Fruit fly (Drosophila melanogaster) whole organism, prepupa: ENCODE measurements around the gene drn.

Experiments used
- Blimp-1 ChIP-seq: fragments of 200-800 bp; sonication (Bioruptor generic); optimal IDR thresholded peaks from 3 replicates; lab custom pipeline; 2017; ENCODE audit warnings: missing biosample characterization, missing genetic modification characterization, mild to moderate bottlenecking, moderate library complexity, missing genetic modification reagents
- CG10631 ChIP-seq: fragments of 200-800 bp; sonication (Bioruptor generic); optimal IDR thresholded peaks from 2 replicates; lab custom pipeline; 2016; ENCODE audit warnings: missing biosample characterization, missing genetic modification characterization
- CG10669 ChIP-seq: fragments of 200-800 bp; sonication (Bioruptor generic); optimal IDR thresholded peaks from 3 replicates; lab custom pipeline; 2018; ENCODE audit warnings: missing biosample characterization, mild to moderate bottlenecking, missing genetic modification characterization, moderate library complexity
- CG11294 ChIP-seq: fragments of 200-800 bp; sonication (Bioruptor generic); IDR thresholded peaks from 2 replicates; pipeline ENCODE4 v1.3.6; 2022; ENCODE audit warnings: missing biosample characterization, missing genetic modification characterization
- CG11762 ChIP-seq: fragments of 200-800 bp; sonication (Bioruptor generic); optimal IDR thresholded peaks from 3 replicates; lab custom pipeline; 2016; ENCODE audit warnings: missing biosample characterization, missing genetic modification characterization; ENCODE audit not compliant: insufficient read depth
- CG15336 ChIP-seq: fragments of 200-800 bp; sonication (Bioruptor generic); IDR thresholded peaks from 2 replicates; pipeline ENCODE4 v1.3.6; 2022; ENCODE audit warnings: missing biosample characterization, missing genetic modification characterization
- CG3032 ChIP-seq: fragments of 200-800 bp; optimal IDR thresholded peaks from 2 replicates; lab custom pipeline; 2019; ENCODE audit warnings: missing biosample characterization, mild to moderate bottlenecking, missing genetic modification characterization, moderate library complexity
- CG31627 ChIP-seq: fragments of 200-800 bp; sonication (Bioruptor generic); optimal IDR thresholded peaks from 3 replicates; lab custom pipeline; 2016; ENCODE audit warnings: missing biosample characterization, missing genetic modification characterization
- CG32006 ChIP-seq: fragments of 200-800 bp; sonication (Bioruptor generic); optimal IDR thresholded peaks from 3 replicates; lab custom pipeline; 2017; ENCODE audit warnings: missing biosample characterization, mild to moderate bottlenecking, missing genetic modification characterization
- CG34406 ChIP-seq: fragments of 200-800 bp; sonication (Bioruptor generic); optimal IDR thresholded peaks from 3 replicates; lab custom pipeline; 2016; ENCODE audit warnings: missing biosample characterization, missing genetic modification characterization
- CG6792 ChIP-seq: fragments of 200-800 bp; sonication (Bioruptor generic); optimal IDR thresholded peaks from 3 replicates; lab custom pipeline; 2016; ENCODE audit warnings: missing biosample characterization, missing genetic modification characterization
- CG6808 ChIP-seq: fragments of 200-800 bp; sonication (Bioruptor generic); optimal IDR thresholded peaks from 3 replicates; lab custom pipeline; 2017; ENCODE audit warnings: missing biosample characterization, missing genetic modification characterization, mild to moderate bottlenecking, moderate library complexity, missing genetic modification reagents
- CG8119 ChIP-seq: fragments of 200-800 bp; sonication (Bioruptor generic); IDR thresholded peaks from 3 replicates; pipeline ENCODE4 v1.3.6; 2022; ENCODE audit warnings: missing biosample characterization, missing genetic modification characterization
- CG8632 ChIP-seq: fragments of 200-800 bp; sonication (Bioruptor generic); optimal IDR thresholded peaks from 3 replicates; lab custom pipeline; 2016; ENCODE audit warnings: missing biosample characterization, missing genetic modification characterization
- CG9139 ChIP-seq: fragments of 200-800 bp; sonication (Bioruptor generic); optimal IDR thresholded peaks from 3 replicates; lab custom pipeline; 2017; ENCODE audit warnings: missing biosample characterization, mild to moderate bottlenecking, missing genetic modification characterization
- Eip75B ChIP-seq: fragments of 200-800 bp; sonication (Bioruptor generic); optimal IDR thresholded peaks from 3 replicates; lab custom pipeline; 2016; ENCODE audit warnings: missing biosample characterization, missing genetic modification characterization
- Eip78C ChIP-seq: fragments of 200-800 bp; sonication (Bioruptor generic); peaks from one replicate; lab custom pipeline; 2016; ENCODE audit warnings: missing biosample characterization, missing genetic modification characterization
- Eip93F ChIP-seq: fragments of 200-800 bp; sonication (Bioruptor generic); optimal IDR thresholded peaks from 2 replicates; lab custom pipeline; 2016; ENCODE audit warnings: missing biosample characterization, mild to moderate bottlenecking, missing genetic modification characterization
- Ets21C ChIP-seq: fragments of 200-800 bp; sonication (Bioruptor generic); optimal IDR thresholded peaks from 3 replicates; lab custom pipeline; 2016; ENCODE audit warnings: missing biosample characterization, missing genetic modification characterization
- Ets96B ChIP-seq: fragments of 200-800 bp; optimal IDR thresholded peaks from 2 replicates; lab custom pipeline; 2019; ENCODE audit warnings: missing biosample characterization, mild to moderate bottlenecking, missing genetic modification characterization, moderate library complexity
- Gug ChIP-seq: fragments of 200-800 bp; sonication (Bioruptor generic); IDR thresholded peaks from 2 replicates; pipeline ENCODE4 v1.3.6; 2022; ENCODE audit warnings: missing biosample characterization, missing genetic modification characterization
- Hr38 ChIP-seq: sonication (Bioruptor generic); optimal IDR thresholded peaks from 2 replicates; lab custom pipeline; 2016; ENCODE audit warnings: missing biosample characterization, missing genetic modification characterization
- Hr4 ChIP-seq: fragments of 200-800 bp; sonication (Bioruptor generic); optimal IDR thresholded peaks from 3 replicates; lab custom pipeline; 2016; ENCODE audit warnings: missing biosample characterization, missing genetic modification characterization
- Lpt ChIP-seq: fragments of 200-800 bp; sonication (Bioruptor generic); optimal IDR thresholded peaks from 3 replicates; lab custom pipeline; 2016; ENCODE audit warnings: missing biosample characterization, missing genetic modification characterization
- Met ChIP-seq: fragments of 200-800 bp; sonication (Bioruptor generic); optimal IDR thresholded peaks from 3 replicates; lab custom pipeline; 2016; ENCODE audit warnings: missing biosample characterization, missing genetic modification characterization
- OdsH ChIP-seq: fragments of 200-800 bp; sonication (Bioruptor generic); optimal IDR thresholded peaks from 3 replicates; lab custom pipeline; 2016; ENCODE audit warnings: missing biosample characterization, missing genetic modification characterization
- Sox102F ChIP-seq: fragments of 200-800 bp; sonication (Bioruptor generic); optimal IDR thresholded peaks from 2 replicates; lab custom pipeline; 2016; ENCODE audit warnings: missing biosample characterization, mild to moderate bottlenecking, missing genetic modification characterization
- Sox15 ChIP-seq: fragments of 200-800 bp; sonication (Bioruptor generic); optimal IDR thresholded peaks from 3 replicates; lab custom pipeline; 2016; ENCODE audit warnings: missing biosample characterization, missing genetic modification characterization
- achi ChIP-seq: fragments of 200-800 bp; sonication (Bioruptor generic); optimal IDR thresholded peaks from 3 replicates; lab custom pipeline; 2016; ENCODE audit warnings: missing biosample characterization, missing genetic modification characterization
- acj6 ChIP-seq: fragments of 200-800 bp; sonication (Bioruptor generic); optimal IDR thresholded peaks from 3 replicates; lab custom pipeline; 2016; ENCODE audit warnings: missing biosample characterization, missing genetic modification characterization
- cyc ChIP-seq: fragments of 200-800 bp; sonication (Bioruptor generic); optimal IDR thresholded peaks from 3 replicates; lab custom pipeline; 2016; ENCODE audit warnings: missing biosample characterization, missing genetic modification characterization
- dac ChIP-seq: fragments of 200-800 bp; sonication (Bioruptor generic); optimal IDR thresholded peaks from 2 replicates; lab custom pipeline; 2017; ENCODE audit warnings: missing biosample characterization, mild to moderate bottlenecking, missing genetic modification characterization
- dsx ChIP-seq: fragments of 200-800 bp; optimal IDR thresholded peaks from 3 replicates; lab custom pipeline; 2019; ENCODE audit warnings: missing biosample characterization, mild to moderate bottlenecking, missing genetic modification characterization, moderate library complexity; ENCODE audit not compliant: poor library complexity, severe bottlenecking
- esn ChIP-seq: fragments of 200-800 bp; sonication (Bioruptor generic); optimal IDR thresholded peaks from 2 replicates; lab custom pipeline; 2016; ENCODE audit warnings: missing biosample characterization, mild to moderate bottlenecking, missing genetic modification characterization, moderate library complexity
- fd59A ChIP-seq: fragments of 200-800 bp; sonication (Bioruptor generic); optimal IDR thresholded peaks from 2 replicates; lab custom pipeline; 2017; ENCODE audit warnings: missing biosample characterization, mild to moderate bottlenecking, missing genetic modification characterization, missing genetic modification reagents
- fd85E ChIP-seq: fragments of 200-800 bp; sonication (Bioruptor generic); optimal IDR thresholded peaks from 3 replicates; lab custom pipeline; 2016; ENCODE audit warnings: missing biosample characterization, missing genetic modification characterization
- fkh ChIP-seq: fragments of 200-800 bp; sonication (Bioruptor generic); optimal IDR thresholded peaks from 3 replicates; lab custom pipeline; 2017; ENCODE audit warnings: missing biosample characterization, mild to moderate bottlenecking, missing genetic modification characterization, moderate library complexity
- net ChIP-seq: fragments of 200-800 bp; sonication (Bioruptor generic); optimal IDR thresholded peaks from 3 replicates; lab custom pipeline; 2016; ENCODE audit warnings: missing biosample characterization, missing genetic modification characterization
- spab ChIP-seq: fragments of 200-800 bp; sonication (Bioruptor generic); optimal IDR thresholded peaks from 2 replicates; lab custom pipeline; 2017; ENCODE audit warnings: missing biosample characterization, mild to moderate bottlenecking, missing genetic modification characterization, missing genetic modification reagents
- ss ChIP-seq, 2 experiments: fragments of 200-800 bp; sonication (Bioruptor generic); optimal IDR thresholded peaks; 2 replicates in 1 of 2; 3 replicates in 1 of 2; lab custom pipeline; 2017 to 2018; ENCODE audit warnings: mild to moderate bottlenecking in 2 of 2, missing biosample characterization in 2 of 2, missing genetic modification characterization in 2 of 2, moderate library complexity in 1 of 2
- svp ChIP-seq: fragments of 200-800 bp; sonication (Bioruptor generic); peaks from one replicate; lab custom pipeline; 2016; ENCODE audit warnings: missing biosample characterization, missing genetic modification characterization
- vri ChIP-seq: fragments of 200-800 bp; sonication (Bioruptor generic); optimal IDR thresholded peaks from 3 replicates; lab custom pipeline; 2016; ENCODE audit warnings: missing biosample characterization, mild to moderate bottlenecking, missing genetic modification characterization

The drn gene

DNA sequence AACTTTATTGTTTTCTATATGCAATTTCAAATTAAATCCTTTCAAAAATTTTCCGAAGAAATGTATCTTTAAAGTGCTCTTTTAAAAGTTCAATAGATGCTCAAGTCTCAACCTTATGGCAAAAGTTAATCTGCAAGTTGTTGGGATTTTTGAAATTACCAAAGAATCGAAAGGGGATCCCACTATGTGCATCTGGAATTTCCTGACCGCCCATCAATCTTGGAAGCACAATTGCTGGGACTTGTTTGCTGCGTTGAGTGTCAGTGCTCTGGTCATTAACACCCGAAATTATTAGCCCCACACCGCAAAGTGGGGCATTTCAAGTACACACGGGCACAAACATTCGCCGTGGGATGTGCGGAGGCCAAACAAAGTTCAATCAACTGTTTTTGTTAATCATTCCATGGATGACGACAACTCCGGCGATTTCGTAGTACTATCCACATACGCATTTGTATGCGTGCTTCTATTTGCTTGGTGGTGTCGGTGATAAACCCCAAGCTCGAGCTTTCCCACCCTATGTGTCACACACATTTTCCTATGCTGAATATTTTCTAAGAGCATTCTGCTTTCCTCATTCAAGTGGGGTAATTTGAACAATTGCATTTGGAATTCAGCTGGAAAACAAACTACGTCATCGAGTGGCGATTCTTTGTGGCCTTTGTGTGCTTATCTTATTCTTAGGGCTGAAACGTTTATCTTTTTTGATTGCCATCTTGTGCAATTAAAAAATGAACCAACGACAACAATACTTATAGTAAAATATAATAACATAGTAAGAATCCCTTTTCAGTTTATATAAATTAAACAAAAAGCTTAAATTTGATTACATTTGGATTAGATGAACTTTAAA lies 2.4 kb upstream of the drn start:
- no peak for TF ChIP-seq net (GFP tag; lab: Kevin White, UChicago)
- TF ChIP-seq CG10669 (GFP tag; lab: Kevin White, UChicago): no peak
- no peak for TF ChIP-seq CG34406 (GFP tag; lab: Kevin White, UChicago)
- TF ChIP-seq Gug (GFP tag; lab: Robert Waterston, UW): no peak
- TF ChIP-seq CG11294 (GFP tag; lab: Robert Waterston, UW): no peak
- TF ChIP-seq CG3032 (tag; lab: Kevin White, UChicago): no peak
- TF ChIP-seq CG32006 (GFP tag; lab: Kevin White, UChicago): no peak
- peak; percentile 74 for TF ChIP-seq fkh
- TF ChIP-seq acj6 (GFP tag; lab: Kevin White, UChicago): no peak
- peak; percentile 58 for TF ChIP-seq vri
- peak; percentile 67 for TF ChIP-seq Eip78C (GFP tag; lab: Kevin White, UChicago)

DNA sequence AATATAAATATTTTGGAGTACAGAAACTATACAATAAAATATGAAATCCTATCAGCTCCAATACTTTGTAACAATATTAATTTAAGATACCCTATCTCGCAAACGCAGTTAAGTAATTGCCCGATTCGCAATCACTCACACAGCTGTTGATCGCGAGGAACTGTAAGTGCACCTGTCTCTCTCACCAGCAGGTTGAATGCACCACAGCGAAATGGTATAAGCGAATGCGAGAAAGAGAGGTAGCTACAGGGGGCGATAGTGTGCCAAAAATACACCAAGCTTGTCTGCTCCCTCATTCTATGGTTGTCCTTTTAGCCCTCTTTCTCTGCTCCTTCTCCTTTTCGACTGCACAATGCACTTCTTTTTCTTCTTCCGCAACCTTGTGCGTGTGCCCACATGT lies 1.2 kb upstream of the drn start:
- peak in 1 of 2 experiments; percentile 48 for TF ChIP-seq ss (GFP tag; optimal IDR thresholded peaks at IDR 0.05; lab: Kevin White, UChicago)
- TF ChIP-seq CG3032 (tag; lab: Kevin White, UChicago): no peak
- TF ChIP-seq vri: peak; percentile 91

DNA sequence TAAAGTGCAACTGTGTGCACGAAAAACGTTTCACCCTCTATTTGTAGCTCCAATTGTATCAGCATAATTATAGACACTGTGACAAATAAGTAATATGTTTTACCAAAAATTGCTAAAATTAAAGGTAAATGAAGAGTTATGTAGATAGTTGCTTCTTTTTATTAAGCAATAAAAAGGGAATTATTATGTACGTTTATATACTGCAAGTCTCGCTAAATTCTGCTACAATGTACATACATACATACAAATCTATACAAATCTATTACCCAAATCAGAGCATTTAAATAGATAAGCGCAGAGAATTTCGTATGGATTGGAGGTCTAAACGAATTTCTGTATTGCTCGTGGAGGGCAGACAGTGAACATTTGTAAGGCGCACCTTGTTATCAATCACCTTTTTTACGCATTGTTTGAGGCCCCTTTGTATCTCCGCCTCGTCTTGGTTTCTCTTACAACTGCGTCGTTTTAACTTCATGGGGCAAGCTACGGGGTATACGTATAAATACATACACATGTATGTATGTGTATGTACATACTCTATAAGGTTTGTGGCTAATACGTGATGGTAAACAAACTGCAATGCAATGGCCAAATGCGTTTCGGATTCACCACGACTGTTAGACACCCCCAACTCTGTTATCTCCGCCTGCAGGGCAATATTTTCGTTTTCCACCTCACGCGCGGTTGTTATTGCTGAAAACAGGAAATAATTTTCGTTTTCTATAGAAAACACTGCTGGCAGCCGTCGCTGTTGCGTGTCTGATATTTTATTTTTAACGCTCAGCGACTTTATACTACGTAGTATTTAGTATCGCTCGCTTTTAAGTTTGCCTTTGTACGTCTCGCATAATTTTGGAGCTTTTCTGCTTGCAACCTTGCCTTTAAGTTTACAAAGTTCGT lies 590 bp upstream of the drn start:
- TF ChIP-seq Sox102F (GFP tag; lab: Kevin White, UChicago) (peak; percentile 68), fkh (peak; percentile 34), dsx (GFP tag; lab: Kevin White, UChicago) (peak; percentile 74), CG10631 (GFP tag; lab: Kevin White, UChicago) (peak; percentile 81), cyc (GFP tag; lab: Kevin White, UChicago) (peak; percentile 68), net (GFP tag; lab: Kevin White, UChicago) (peak; percentile 80), CG15336 (peak; percentile 87), fd85E (GFP tag; lab: Kevin White, UChicago) (peak; percentile 12), Hr38 (GFP tag; lab: Kevin White, UChicago) (no peak), esn (peak; percentile 82), CG3032 (tag; lab: Kevin White, UChicago) (peak; percentile 75), acj6 (GFP tag; lab: Kevin White, UChicago) (peak; percentile 79), fd59A (GFP tag; lab: Kevin White, UChicago) (peak; percentile 67), CG6808 (GFP tag; lab: Kevin White, UChicago) (peak; percentile 65), Met (GFP tag; lab: Kevin White, UChicago) (peak; percentile 81), CG11294 (GFP tag; lab: Robert Waterston, UW) (peak; percentile 40), CG8119 (GFP tag; lab: Robert Waterston, UW) (peak; percentile 86; the same call in 2 of the 3 replicates), CG9139 (GFP tag; lab: Kevin White, UChicago) (peak; percentile 19), Ets21C (GFP tag; lab: Kevin White, UChicago) (peak; percentile 56), Eip75B (GFP tag; lab: Kevin White, UChicago) (peak; percentile 82), dac (GFP tag; lab: Kevin White, UChicago) (peak; percentile 24), OdsH (GFP tag; lab: Kevin White, UChicago) (peak; percentile 80), CG8632 (GFP tag; lab: Kevin White, UChicago) (peak; percentile 69), CG11762 (GFP tag; lab: Kevin White, UChicago) (peak; percentile 76), CG34406 (GFP tag; lab: Kevin White, UChicago) (peak; percentile 58), Sox15 (GFP tag; lab: Kevin White, UChicago) (peak; percentile 10), Lpt (GFP tag; lab: Kevin White, UChicago) (peak; percentile 75), Hr4 (GFP tag; lab: Kevin White, UChicago) (peak; percentile 89), ss (GFP tag; optimal IDR thresholded peaks at IDR 0.05; lab: Kevin White, UChicago) (peak; percentile 27 to 68), spab (peak; percentile 65), Blimp-1 (GFP tag; lab: Kevin White, UChicago) (no peak), Ets96B (peak; percentile 83), svp (GFP tag; lab: Kevin White, UChicago) (peak; percentile 92), CG31627 (GFP tag; lab: Kevin White, UChicago) (peak; percentile 66), CG6792 (GFP tag; lab: Kevin White, UChicago) (peak; percentile 62), Eip78C (GFP tag; lab: Kevin White, UChicago) (peak; percentile 97), Eip93F (GFP tag; lab: Kevin White, UChicago) (peak; percentile 61), achi (GFP tag; lab: Kevin White, UChicago) (peak; percentile 75)
